Worm (Caenorhabditis elegans) whole organism, L1 larva: ENCODE data around the gene fbxb-104.

Experiments
- C16A3.4 ChIP-seq: fragments of 150-350 bp; optimal IDR thresholded peaks from 2 replicates; lab custom pipeline; 2014; ENCODE audit warnings: missing biosample characterization, missing genetic modification characterization
- F16B12.6 ChIP-seq: fragments of 150-350 bp; optimal IDR thresholded peaks from 2 replicates; lab custom pipeline; 2014; ENCODE audit warnings: missing biosample characterization, missing genetic modification characterization
- aha-1 ChIP-seq: fragments of 150-350 bp; optimal IDR thresholded peaks from 2 replicates; lab custom pipeline; 2014; ENCODE audit warnings: missing biosample characterization, missing genetic modification characterization
- ceh-82 ChIP-seq, 3 experiments: fragments of 150-350 bp in 1 of 3; sonication (generic microtip) in 2 of 3; optimal IDR thresholded peaks; 2 replicates each; lab custom pipeline; 2014 to 2017; ENCODE audit warnings: missing biosample characterization in 3 of 3, missing genetic modification characterization in 3 of 3
- ceh-88 ChIP-seq: fragments of 200-800 bp; sonication (Bioruptor generic); IDR thresholded peaks from 2 replicates; pipeline ENCODE4 v1.3.6; 2022; ENCODE audit warnings: missing genetic modification characterization, missing compliant biosample characterization
- ceh-90 ChIP-seq: sonication (generic microtip); optimal IDR thresholded peaks from 2 replicates; lab custom pipeline; 2016; ENCODE audit warnings: missing genetic modification characterization, missing compliant biosample characterization
- dpl-1 ChIP-seq, 3 experiments: fragments of 150-350 bp in 2 of 3; sonication (generic microtip) in 1 of 3; optimal IDR thresholded peaks; 2 replicates each; lab custom pipeline; 2014 to 2017; ENCODE audit warnings: missing biosample characterization in 3 of 3, missing genetic modification characterization in 3 of 3, missing genetic modification reagents in 3 of 3
- dsc-1 ChIP-seq: sonication (generic microtip); optimal IDR thresholded peaks from 2 replicates; lab custom pipeline; 2016; ENCODE audit warnings: mild to moderate bottlenecking, missing genetic modification characterization, missing compliant biosample characterization
- efl-1 ChIP-seq, 4 experiments: fragments of 150-350 bp; optimal IDR thresholded peaks in 3 of 4; peaks in 1 of 4; 1 replicate in 1 of 4; 2 replicates in 3 of 4; lab custom pipeline; 2014; ENCODE audit warnings: missing biosample characterization in 2 of 4, missing genetic modification characterization in 2 of 4, missing genetic modification reagents in 2 of 4
- egl-13 ChIP-seq: sonication (generic microtip); optimal IDR thresholded peaks from 2 replicates; lab custom pipeline; 2016; ENCODE audit warnings: missing genotype, missing genetic modification reagents, missing genetic modification characterization, missing compliant biosample characterization
- elt-2 ChIP-seq: sonication (generic microtip); optimal IDR thresholded peaks from 2 replicates; lab custom pipeline; 2016; ENCODE audit warnings: missing genetic modification characterization, mild to moderate bottlenecking, inconsistent platforms, missing compliant biosample characterization, missing genetic modification reagents
- elt-3 ChIP-seq, 6 experiments: fragments of 150-350 bp in 1 of 6; sonication (generic microtip); optimal IDR thresholded peaks; 2 replicates each; lab custom pipeline; 2017 to 2018; ENCODE audit warnings: missing biosample characterization in 6 of 6, missing genetic modification characterization in 6 of 6, inconsistent platforms in 1 of 6
- fkh-10 ChIP-seq: sonication (generic microtip); optimal IDR thresholded peaks from 2 replicates; lab custom pipeline; 2017; ENCODE audit warnings: missing biosample characterization, missing genetic modification reagents, missing genetic modification characterization
- fkh-8 ChIP-seq: sonication (generic microtip); optimal IDR thresholded peaks from 2 replicates; lab custom pipeline; 2016; ENCODE audit warnings: mild to moderate bottlenecking, missing genetic modification characterization, missing compliant biosample characterization
- grh-1 ChIP-seq: fragments of 200-800 bp; sonication (Bioruptor generic); IDR thresholded peaks from 2 replicates; pipeline ENCODE4 v1.3.6; 2022; ENCODE audit warnings: missing genetic modification reagents, missing genetic modification characterization, missing compliant biosample characterization
- hlh-17 ChIP-seq: fragments of 200-800 bp; sonication (Bioruptor generic); optimal IDR thresholded peaks from 2 replicates; lab custom pipeline; 2018; ENCODE audit warnings: missing genetic modification characterization, mild to moderate bottlenecking, missing compliant biosample characterization, moderate library complexity, borderline replicate concordance
- irx-1 ChIP-seq: sonication (generic microtip); optimal IDR thresholded peaks from 2 replicates; lab custom pipeline; 2016; ENCODE audit warnings: missing genetic modification characterization, missing compliant biosample characterization
- isw-1 ChIP-seq: fragments of 200-800 bp; sonication (Bioruptor generic); IDR thresholded peaks from 2 replicates; pipeline ENCODE4 v1.3.6; 2022; ENCODE audit warnings: missing genetic modification characterization, missing compliant biosample characterization
- jun-1 ChIP-seq: fragments of 150-350 bp; optimal IDR thresholded peaks from 2 replicates; lab custom pipeline; 2014; ENCODE audit warnings: missing biosample characterization, missing genetic modification reagents, missing genetic modification characterization
- lin-13 ChIP-seq: fragments of 150-350 bp; optimal IDR thresholded peaks from 2 replicates; lab custom pipeline; 2014; ENCODE audit warnings: missing biosample characterization, missing genetic modification reagents, missing genetic modification characterization
- lin-15B ChIP-seq: fragments of 150-350 bp; sonication (generic microtip); optimal IDR thresholded peaks from 3 replicates; lab custom pipeline; 2014; ENCODE audit warnings: missing biosample characterization, missing genetic modification characterization
- lin-35 ChIP-seq, 2 experiments: fragments of 150-350 bp; optimal IDR thresholded peaks; 2 replicates each; lab custom pipeline; 2014; ENCODE audit warnings: missing biosample characterization in 2 of 2, missing genetic modification characterization in 2 of 2, missing genetic modification reagents in 2 of 2
- lsy-2 ChIP-seq, 2 experiments: fragments of 150-350 bp; optimal IDR thresholded peaks; 2 replicates each; lab custom pipeline; 2014; ENCODE audit warnings: missing biosample characterization in 2 of 2, missing genetic modification characterization in 2 of 2
- mab-9 ChIP-seq: fragments of 200-800 bp; sonication (Bioruptor generic); IDR thresholded peaks from 2 replicates; pipeline ENCODE4 v1.3.6; 2022; ENCODE audit warnings: missing genetic modification reagents, missing genetic modification characterization, missing compliant biosample characterization
- mdl-1 ChIP-seq, 2 experiments: fragments of 150-350 bp; optimal IDR thresholded peaks; 2 replicates each; lab custom pipeline; 2014 to 2017; ENCODE audit warnings: missing biosample characterization in 2 of 2, missing genetic modification characterization in 2 of 2, inconsistent platforms in 1 of 2
- mep-1 ChIP-seq: fragments of 150-350 bp; optimal IDR thresholded peaks from 2 replicates; lab custom pipeline; 2014; ENCODE audit warnings: missing biosample characterization, missing genetic modification characterization
- nhr-12 ChIP-seq: sonication (generic microtip); optimal IDR thresholded peaks from 2 replicates; lab custom pipeline; 2017; ENCODE audit warnings: missing biosample characterization, missing genetic modification characterization
- nhr-19 ChIP-seq: fragments of 200-800 bp; sonication (Bioruptor generic); conservative IDR thresholded peaks from 2 replicates; pipeline ENCODE4 v1.3.6; 2022; ENCODE audit warnings: missing genetic modification characterization, missing compliant biosample characterization
- nhr-47 ChIP-seq: sonication (generic microtip); optimal IDR thresholded peaks from 2 replicates; lab custom pipeline; 2016; ENCODE audit warnings: mild to moderate bottlenecking, missing genetic modification characterization, moderate library complexity, missing compliant biosample characterization
- nhr-71 ChIP-seq: sonication (generic microtip); optimal IDR thresholded peaks from 2 replicates; lab custom pipeline; 2016; ENCODE audit warnings: mild to moderate bottlenecking, missing genetic modification characterization, moderate library complexity, missing compliant biosample characterization
- nhr-76 ChIP-seq: sonication (generic microtip); optimal IDR thresholded peaks from 2 replicates; lab custom pipeline; 2017; ENCODE audit warnings: missing biosample characterization, missing genetic modification characterization
- nhr-77 ChIP-seq: fragments of 150-350 bp; optimal IDR thresholded peaks from 2 replicates; lab custom pipeline; 2014; ENCODE audit warnings: missing biosample characterization, missing genetic modification characterization
- nhr-85 ChIP-seq: sonication (generic microtip); peaks from one replicate; lab custom pipeline; 2016; ENCODE audit warnings: missing genetic modification characterization, inconsistent platforms, missing compliant biosample characterization
- nhr-90 ChIP-seq: sonication (generic microtip); optimal IDR thresholded peaks from 2 replicates; lab custom pipeline; 2016; ENCODE audit warnings: mild to moderate bottlenecking, missing genetic modification characterization, missing compliant biosample characterization; ENCODE audit not compliant: poor library complexity
- pqm-1 ChIP-seq: sonication (generic microtip); optimal IDR thresholded peaks from 3 replicates; lab custom pipeline; 2017; ENCODE audit warnings: missing biosample characterization, missing genetic modification characterization
- rnt-1 ChIP-seq: sonication (generic microtip); optimal IDR thresholded peaks from 2 replicates; lab custom pipeline; 2016; ENCODE audit warnings: mild to moderate bottlenecking, missing genetic modification characterization, moderate library complexity, missing compliant biosample characterization
- skn-1 ChIP-seq: fragments of 150-350 bp; optimal IDR thresholded peaks from 2 replicates; lab custom pipeline; 2014; ENCODE audit warnings: missing biosample characterization, missing genetic modification characterization
- snpc-4 ChIP-seq: fragments of 150-350 bp; optimal IDR thresholded peaks from 2 replicates; lab custom pipeline; 2014; ENCODE audit warnings: missing biosample characterization, missing genetic modification characterization
- snu-23 ChIP-seq: sonication (generic microtip); optimal IDR thresholded peaks from 2 replicates; lab custom pipeline; 2016; ENCODE audit warnings: missing genetic modification characterization, missing compliant biosample characterization
- sox-4 ChIP-seq: sonication (generic microtip); optimal IDR thresholded peaks from 2 replicates; lab custom pipeline; 2016; ENCODE audit warnings: missing genetic modification characterization, missing compliant biosample characterization
- swsn-7 ChIP-seq: sonication (generic microtip); optimal IDR thresholded peaks from 2 replicates; lab custom pipeline; 2016; ENCODE audit warnings: missing genetic modification characterization, missing compliant biosample characterization
- tbx-2 ChIP-seq: sonication (generic microtip); optimal IDR thresholded peaks from 2 replicates; lab custom pipeline; 2016; ENCODE audit warnings: missing genetic modification characterization, missing compliant biosample characterization
- unc-130 ChIP-seq: fragments of 150-350 bp; optimal IDR thresholded peaks from 2 replicates; lab custom pipeline; 2017; ENCODE audit warnings: missing biosample characterization, missing genetic modification characterization, inconsistent platforms
- unc-30 ChIP-seq: sonication (generic microtip); optimal IDR thresholded peaks from 2 replicates; lab custom pipeline; 2017; ENCODE audit warnings: missing biosample characterization, missing genetic modification characterization
- unc-98 ChIP-seq: fragments of 200-800 bp; sonication (Bioruptor generic); IDR thresholded peaks from 2 replicates; pipeline ENCODE4 v1.3.6; 2022; ENCODE audit warnings: missing genetic modification characterization, missing compliant biosample characterization
- xbp-1 ChIP-seq: sonication (generic microtip); optimal IDR thresholded peaks from 2 replicates; lab custom pipeline; 2016; ENCODE audit warnings: missing genetic modification characterization, missing compliant biosample characterization
- zag-1 ChIP-seq: fragments of 150-350 bp; optimal IDR thresholded peaks from 2 replicates; lab custom pipeline; 2014; ENCODE audit warnings: missing biosample characterization, missing genetic modification characterization
- ztf-11 ChIP-seq, 2 experiments: sonication (generic microtip); optimal IDR thresholded peaks; 2 replicates each; lab custom pipeline; 2016 to 2017; ENCODE audit warnings: missing genetic modification characterization in 2 of 2, missing biosample characterization in 1 of 2, missing compliant biosample characterization in 1 of 2

The fbxb-104 gene

DNA sequence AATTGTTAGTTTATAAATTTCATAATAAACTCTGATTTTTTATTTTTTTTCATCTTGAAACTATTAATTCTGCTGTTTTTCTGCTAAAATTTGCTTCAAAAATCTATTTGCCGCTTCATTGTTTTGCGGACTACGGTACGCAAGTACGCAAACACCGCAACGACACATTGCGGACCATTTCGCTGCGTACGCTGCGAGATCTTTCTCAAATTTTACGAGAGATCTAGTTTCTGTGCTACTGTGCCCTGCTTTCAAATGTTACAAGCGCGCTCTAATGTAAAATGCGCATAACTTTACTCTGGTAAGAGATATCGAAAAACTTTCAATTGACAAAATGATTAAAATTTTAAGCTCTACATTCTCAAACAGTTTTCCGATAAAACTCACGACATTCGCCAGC lies 46.5 kb upstream of the fbxb-104 start (continued):
- peak; percentile 70 for TF ChIP-seq nhr-85

DNA sequence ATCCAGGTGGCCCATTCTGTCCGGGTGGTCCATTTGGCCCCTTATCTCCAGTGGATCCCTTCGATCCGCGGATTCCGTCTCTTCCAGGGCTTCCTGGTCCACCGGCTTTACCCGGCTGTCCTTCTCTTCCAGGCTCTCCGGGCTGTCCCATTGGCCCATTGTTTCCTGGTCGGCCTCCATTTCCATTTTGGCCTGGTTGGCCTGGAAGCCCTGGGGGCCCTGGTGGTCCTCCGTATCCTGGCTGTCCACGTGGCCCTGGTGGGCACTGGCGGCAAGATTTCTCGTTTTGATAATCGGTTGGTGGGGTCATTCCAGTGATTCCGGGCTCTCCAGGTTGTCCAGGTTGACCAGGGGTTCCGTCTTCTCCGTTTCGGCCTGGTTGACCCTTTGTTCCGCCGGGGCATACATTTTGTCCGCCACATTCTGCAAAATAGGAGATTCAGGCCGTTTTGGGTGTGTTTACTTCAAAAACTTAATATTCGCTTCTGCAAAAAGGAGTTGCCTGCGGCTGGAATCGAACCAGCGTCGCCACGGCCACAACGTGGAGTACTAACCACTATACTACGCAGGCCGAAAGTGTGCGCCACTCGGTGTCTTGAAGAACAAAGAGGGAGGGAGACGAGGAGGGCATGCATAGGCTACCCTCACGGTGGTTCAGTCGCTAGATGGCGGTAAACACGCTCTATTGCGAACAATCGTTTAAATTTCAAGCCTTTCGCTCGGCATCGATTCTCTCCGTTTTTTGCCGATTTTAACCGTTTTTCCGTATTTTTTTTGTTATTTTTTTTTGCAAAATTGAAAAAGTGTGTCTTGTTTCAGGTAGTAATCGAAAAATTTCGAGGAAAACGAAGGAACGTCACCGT lies 44.1 kb upstream of the fbxb-104 start, which contains the start of gene W09G10.9:
TSS of gene W09G10.9 (plus strand) at position 813 of the 863 bp plus-strand sequence.
- TF ChIP-seq lsy-2 (tag; optimal IDR thresholded peaks at IDR 0.05; lab: Kevin White, UChicago) (peak; percentile 72 to 77), F16B12.6 (tag; lab: Kevin White, UChicago) (peak; percentile 48), isw-1 (peak; percentile 76), swsn-7 (tag; lab: Kevin White, UChicago) (peak; percentile 71), egl-13 (tag; lab: Kevin White, UChicago) (peak; percentile 54), ceh-82 (tag; optimal IDR thresholded peaks at IDR 0.05; lab: Kevin White, UChicago) (peak; percentile 46 to 63 (median 62)), nhr-71 (peak; percentile 80), nhr-47 (peak; percentile 84), unc-30 (tag; lab: Kevin White, UChicago) (no peak), nhr-19 (GFP tag; lab: Robert Waterston, UW) (peak; percentile 88), snu-23 (peak; percentile 83), ceh-88 (peak; percentile 73), lin-15B (tag; lab: Kevin White, UChicago) (peak; percentile 13), pqm-1 (tag; lab: Kevin White, UChicago) (no peak), ceh-90 (tag; lab: Kevin White, UChicago) (no peak), nhr-77 (tag; lab: Kevin White, UChicago) (peak; percentile 52), skn-1 (tag; lab: Kevin White, UChicago) (peak; percentile 41), unc-130 (tag; lab: Kevin White, UChicago) (peak; percentile 10), efl-1 (optimal IDR thresholded peaks at IDR 0.05; lab: Kevin White, UChicago) (peak; percentile 38 to 53), efl-1 (GFP tag; optimal IDR thresholded peaks at IDR 0.05 in 1 of 2; lab: Kevin White, UChicago) (peak; percentile 29 to 93), lin-13 (peak; percentile 32), dpl-1 (GFP tag; optimal IDR thresholded peaks at IDR 0.05; lab: Kevin White, UChicago) (peak; percentile 8 to 47 (median 43)), rnt-1 (tag; lab: Kevin White, UChicago) (peak; percentile 79), jun-1 (tag; lab: Kevin White, UChicago) (peak; percentile 30), mdl-1 (tag; optimal IDR thresholded peaks at IDR 0.05; lab: Kevin White, UChicago) (peak in 1 of 2 experiments; percentile 61), aha-1 (tag; lab: Kevin White, UChicago) (no peak), nhr-12 (tag; lab: Kevin White, UChicago) (no peak), tbx-2 (peak; percentile 66), mab-9 (GFP tag; lab: Robert Waterston, UW) (peak; percentile 75), unc-98 (GFP tag; lab: Robert Waterston, UW) (no peak), elt-2 (tag; lab: Kevin White, UChicago) (peak; percentile 23), fkh-8 (tag; lab: Kevin White, UChicago) (peak; percentile 78), zag-1 (tag; lab: Kevin White, UChicago) (no peak), lin-35 (GFP tag; optimal IDR thresholded peaks at IDR 0.05; lab: Kevin White, UChicago) (peak; percentile 22 to 69), fkh-10 (GFP tag; lab: Kevin White, UChicago) (peak; percentile 14), snpc-4 (tag; lab: Kevin White, UChicago) (peak; percentile 27), sox-4 (no peak), elt-3 (tag; optimal IDR thresholded peaks at IDR 0.05; lab: Kevin White, UChicago) (peak in 2 of 6 experiments; percentile 4 to 19), nhr-76 (tag; lab: Kevin White, UChicago) (no peak), ztf-11 (tag; optimal IDR thresholded peaks at IDR 0.05; lab: Kevin White, UChicago) (peak in 1 of 2 experiments; percentile 56), irx-1 (tag; lab: Kevin White, UChicago) (peak; percentile 40), dsc-1 (tag; lab: Kevin White, UChicago) (peak; percentile 77), nhr-90 (peak; percentile 60), xbp-1 (tag; lab: Kevin White, UChicago) (peak; percentile 72), nhr-85 (peak; percentile 63), C16A3.4 (peak; percentile 41), hlh-17 (GFP tag; lab: Kevin White, UChicago) (no peak), grh-1 (GFP tag; lab: Robert Waterston, UW) (peak; percentile 34; the same call in 1 of the 2 replicates), mep-1 (tag; lab: Kevin White, UChicago) (peak; percentile 23)
